Fruit fly (Drosophila melanogaster): ENCODE measurements around the gene fw.

The fw gene

DNA sequence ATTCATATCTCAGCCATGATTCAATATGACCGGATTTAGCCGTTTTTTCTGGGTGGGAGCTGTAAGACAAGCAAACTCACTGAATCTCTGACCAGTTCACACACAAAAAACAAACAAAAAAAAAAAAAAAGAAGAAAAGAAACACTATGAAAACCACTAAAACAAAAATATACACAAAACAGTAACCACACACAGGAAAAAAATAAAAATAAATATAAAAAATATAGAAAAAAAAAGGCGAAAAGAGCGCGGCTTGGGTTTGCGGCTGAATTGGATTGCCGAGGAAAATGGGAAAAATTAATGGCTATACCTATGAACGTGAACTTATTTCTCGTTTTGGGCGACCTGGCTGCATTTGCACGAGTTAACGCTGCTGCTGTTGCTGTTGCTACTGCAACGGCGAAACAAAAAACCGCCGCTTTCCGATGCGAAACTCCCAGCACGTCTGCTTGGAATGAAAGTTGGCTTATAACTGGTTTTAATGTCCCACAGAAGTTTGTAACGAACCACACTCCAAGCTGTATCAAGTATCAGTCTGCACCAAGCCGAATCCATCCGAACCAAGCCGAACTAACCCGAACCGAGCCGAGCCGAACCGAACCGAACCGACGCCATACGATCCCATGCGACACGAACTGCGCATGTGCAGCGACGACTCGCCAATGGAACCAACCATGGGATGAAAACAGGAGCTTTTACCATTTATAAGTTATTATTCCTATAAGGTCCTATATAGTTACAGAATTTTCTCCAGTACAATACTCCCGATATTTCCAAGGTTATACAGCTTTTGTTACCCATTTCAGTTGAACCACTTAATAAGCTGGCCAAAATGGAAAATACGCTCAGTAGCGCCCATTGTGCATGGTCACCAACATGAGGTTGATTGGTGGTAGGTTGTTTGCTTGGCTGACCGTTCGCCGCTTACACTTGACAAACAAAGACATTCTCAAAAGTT, at the start of gene fw:
TSS of gene fw (minus strand) at position 478 of the 958 bp plus-strand sequence.
- TF ChIP-seq noc (tag; optimal IDR thresholded peaks at IDR 0.05): peak; percentile 42

DNA sequence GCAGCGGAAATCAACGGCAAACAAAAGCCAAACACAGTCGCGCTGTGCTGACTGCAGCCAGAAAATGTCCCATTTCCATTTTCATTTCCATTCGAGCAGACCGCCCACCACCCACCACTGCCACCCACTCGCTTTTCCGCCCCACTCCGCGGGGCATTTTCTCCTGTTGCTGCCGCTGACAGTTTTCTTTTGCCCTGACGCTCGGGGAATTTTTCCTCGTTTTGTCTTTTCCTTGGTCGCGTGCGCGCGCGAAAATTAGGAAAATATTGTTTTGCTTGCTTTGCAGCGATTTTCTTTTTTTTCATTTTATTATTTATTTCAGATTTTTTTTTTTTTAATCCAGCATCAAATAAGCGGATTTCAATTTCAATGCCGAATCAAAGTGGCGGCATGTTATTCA, 46.6 kb upstream of the fw start:
- TF ChIP-seq noc (tag; optimal IDR thresholded peaks at IDR 0.05): no peak

DNA sequence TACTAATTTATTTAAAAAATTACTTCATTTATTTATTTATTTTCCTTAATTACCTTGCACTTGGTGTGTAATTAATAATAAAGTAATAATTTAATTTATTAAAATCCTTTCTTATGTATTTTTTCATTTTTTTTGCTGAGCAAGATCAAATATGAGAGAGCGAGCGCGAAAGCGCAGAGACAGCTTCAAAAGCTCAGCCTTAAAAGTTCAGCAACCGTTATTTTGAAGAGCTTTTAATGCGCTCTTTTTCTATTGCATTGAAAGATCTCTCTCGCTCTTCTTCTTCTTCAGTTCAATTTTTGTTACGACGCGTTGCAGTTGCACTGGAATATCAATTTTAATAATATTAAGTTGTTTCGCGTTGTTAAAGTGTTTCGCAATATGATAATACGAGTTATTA, 39.7 kb upstream of the fw start, which contains the start of gene Ten-a:
TSS of gene Ten-a (plus strand) at position 301 of the 400 bp plus-strand sequence.
- no peak for TF ChIP-seq noc (tag; optimal IDR thresholded peaks at IDR 0.05)

DNA sequence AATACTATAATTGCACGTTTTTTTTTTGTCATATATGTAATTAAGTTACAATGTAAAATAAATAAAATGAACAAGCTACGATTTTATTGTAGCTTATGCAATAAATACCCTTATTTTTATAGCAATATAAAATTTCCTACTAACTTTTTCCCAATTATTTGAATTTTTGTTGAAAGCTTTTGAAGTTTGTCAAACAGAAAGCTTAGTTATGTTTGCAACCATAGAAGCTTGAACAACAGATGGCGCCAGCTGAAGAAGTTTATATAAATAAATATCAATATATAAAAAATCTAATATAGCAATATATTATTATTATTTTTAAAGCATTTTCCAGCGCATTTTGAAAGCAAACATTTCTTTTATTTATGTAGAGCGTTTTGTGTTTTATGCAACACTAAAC, 31.5 kb upstream of the fw start:
- no peak for TF ChIP-seq noc (tag; optimal IDR thresholded peaks at IDR 0.05)

DNA sequence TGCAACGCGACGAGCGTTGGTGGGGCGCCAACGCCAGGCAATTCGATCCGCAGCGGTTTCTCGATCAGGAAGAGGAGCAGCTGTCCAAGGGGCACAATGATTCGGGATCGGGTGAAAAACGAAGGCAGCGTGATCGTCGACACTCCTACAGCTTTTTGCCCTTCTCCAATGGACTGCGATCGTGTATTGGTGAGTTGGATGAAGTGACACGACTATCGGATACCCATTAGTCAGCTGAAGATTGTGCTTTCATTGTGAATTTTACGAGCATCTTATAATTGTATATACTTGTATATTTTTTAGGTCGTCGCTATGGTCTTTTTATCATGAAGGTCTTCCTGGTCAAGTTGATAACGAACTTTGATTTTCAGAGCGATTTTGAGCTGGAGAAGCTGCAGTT, 31.0 kb upstream of the fw start:
- TF ChIP-seq noc (tag; optimal IDR thresholded peaks at IDR 0.05): no peak

DNA sequence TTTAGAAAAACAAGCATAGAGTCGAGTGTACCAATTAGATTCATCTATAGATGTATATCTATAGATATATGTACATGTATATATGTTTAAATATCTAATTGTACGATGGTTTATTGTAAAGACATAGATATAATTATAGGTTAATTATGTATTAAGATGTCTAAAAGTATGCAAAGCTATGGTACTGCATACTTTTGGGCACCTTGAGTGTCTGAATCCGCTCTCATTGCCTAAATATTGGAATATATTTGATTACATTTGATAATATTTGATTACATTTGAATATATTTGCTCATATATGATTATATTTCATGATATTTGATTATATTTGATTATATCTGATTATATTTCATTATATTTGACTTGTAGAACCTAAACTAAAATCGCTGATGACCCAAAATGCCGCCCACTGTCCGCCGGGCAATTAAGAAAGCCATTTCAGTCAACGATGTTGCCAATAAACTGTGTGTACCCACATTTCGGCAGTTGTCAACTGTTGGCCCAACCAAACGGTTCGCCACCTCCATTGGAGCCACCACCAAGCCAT, 28.5 kb upstream of the fw start, which contains the start of gene Cyp318a1:
TSS of gene Cyp318a1 (plus strand) at position 497 of the 547 bp plus-strand sequence.
- no peak for TF ChIP-seq noc (tag; optimal IDR thresholded peaks at IDR 0.05)

DNA sequence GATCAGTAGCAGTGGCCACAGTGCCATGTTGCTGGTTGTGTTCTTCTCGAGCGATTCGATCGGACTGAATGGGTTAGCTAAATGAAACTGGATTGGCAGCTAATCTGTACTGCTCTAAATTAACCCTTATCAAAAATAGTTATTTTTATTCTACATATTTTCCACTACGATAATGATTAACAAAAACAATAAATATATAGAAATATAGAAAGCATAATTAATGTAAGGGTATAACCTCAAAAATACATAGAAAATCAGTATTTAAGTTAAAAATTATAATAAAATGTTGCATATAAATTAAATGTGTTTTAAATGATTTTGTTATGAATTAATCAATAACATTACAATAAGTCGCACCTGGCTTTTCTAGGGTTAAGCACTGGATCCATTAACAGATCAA, 27.7 kb upstream of the fw start, which contains the start of gene Cyp311a1:
TSS of gene Cyp311a1 (minus strand) at position 66 of the 400 bp plus-strand sequence.
- no peak for TF ChIP-seq noc (tag; optimal IDR thresholded peaks at IDR 0.05)

DNA sequence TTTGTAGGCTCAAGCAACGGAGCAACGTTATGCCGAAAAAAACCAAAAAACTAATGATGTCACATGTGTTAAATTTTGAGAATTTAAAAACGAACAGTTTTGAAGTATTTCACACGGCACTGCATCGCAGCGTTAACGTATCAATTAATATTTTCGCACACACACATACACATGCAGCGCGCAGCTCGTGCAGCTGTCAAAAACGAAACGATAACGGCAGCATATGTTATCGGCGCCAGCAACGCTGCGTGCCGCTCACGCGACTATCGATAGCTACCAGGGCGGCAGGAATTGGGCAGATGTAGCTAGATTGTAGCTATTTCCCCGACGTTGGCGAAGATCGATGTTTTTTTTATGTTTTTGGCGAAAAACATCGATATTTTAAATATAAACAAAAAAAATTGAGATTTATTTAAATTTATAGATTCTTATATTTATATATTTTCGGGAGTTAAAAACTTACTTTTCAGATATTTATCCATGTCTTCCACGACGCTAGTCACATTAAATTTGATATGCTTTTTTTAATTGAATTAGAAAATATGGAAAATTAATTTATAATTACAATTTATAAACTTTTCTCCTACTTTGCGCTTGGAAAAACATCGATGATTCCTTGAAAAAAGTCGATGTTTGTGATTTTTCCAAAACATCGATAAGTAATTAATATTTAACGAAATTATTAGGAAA, 25.3 kb upstream of the fw start, which contains the start of gene Usp7:
TSS of gene Usp7 (minus strand) at position 208 of the 690 bp plus-strand sequence.
- no peak for TF ChIP-seq noc (tag; optimal IDR thresholded peaks at IDR 0.05)

DNA sequence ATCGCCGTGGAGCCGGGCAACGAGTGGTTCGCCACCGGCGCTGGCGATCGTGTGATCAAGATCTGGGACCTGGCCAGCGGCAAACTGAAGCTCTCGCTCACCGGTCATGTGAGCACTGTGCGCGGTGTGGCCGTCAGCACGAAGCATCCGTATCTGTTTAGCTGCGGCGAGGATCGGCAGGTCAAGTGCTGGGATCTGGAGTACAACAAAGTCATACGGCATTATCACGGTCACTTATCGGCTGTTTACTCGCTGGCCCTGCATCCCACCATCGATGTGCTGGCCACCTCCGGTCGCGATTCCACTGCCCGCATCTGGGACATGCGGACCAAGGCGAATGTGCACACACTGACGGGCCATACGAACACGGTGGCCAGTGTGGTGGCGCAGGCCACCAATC, 18.0 kb upstream of the fw start:
- TF ChIP-seq noc (tag; optimal IDR thresholded peaks at IDR 0.05): no peak

DNA sequence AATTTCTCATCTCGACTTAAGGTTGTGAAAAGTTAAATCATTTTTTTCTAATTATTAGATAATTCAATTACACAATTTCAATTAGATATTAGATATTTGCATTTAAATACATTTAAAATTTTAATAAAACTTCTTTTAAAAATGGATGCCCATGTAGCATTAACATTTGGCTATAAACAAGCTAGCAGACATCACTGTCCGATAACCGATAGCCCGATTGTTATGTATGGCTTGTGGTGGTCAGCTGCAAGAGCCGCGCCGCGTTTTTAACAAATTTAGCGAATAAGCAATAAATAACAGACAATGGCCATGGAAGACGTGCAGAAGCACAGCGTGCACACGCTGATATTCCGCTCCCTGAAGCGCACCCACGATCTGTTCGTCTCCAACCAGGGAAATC, 17.1 kb upstream of the fw start, which contains the start of gene Tango4:
TSS of gene Tango4 (plus strand) at position 212 of the 400 bp plus-strand sequence.
- TF ChIP-seq noc (tag; optimal IDR thresholded peaks at IDR 0.05): no peak

DNA sequence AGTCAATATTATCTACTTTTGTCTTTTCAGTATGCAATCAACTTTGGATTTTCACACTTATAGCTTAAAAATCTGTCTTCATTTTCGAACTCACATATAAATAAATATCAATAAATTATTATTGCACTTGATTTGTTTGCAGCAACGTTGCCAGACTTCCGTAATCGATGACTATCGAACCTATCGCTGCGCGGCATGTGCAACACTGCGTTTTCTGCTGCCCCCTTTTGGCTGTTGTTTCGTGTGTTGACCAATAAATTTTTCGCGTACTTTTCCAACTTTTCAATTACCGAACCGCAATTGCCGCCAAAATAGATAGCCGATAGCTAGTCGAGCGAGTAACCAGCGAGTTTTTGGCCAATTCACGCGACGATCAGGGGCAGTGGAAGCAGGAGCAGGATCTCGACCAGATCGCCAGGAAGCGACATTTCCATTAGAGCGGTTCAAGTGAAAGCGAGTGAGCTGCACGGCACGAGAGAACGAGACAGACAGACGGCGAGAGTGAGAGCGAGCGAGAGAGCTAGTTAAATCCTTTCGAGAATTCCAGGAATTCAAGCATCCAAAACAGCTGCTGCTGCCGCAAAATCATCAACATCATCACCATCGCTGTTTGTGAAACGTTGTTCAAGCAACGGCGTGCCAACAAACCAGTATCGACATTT, 14.9 kb upstream of the fw start, which contains the start of gene Lsm12a:
TSS of gene Lsm12a (plus strand) at position 201 of the 662 bp plus-strand sequence.
- no peak for TF ChIP-seq noc (tag; optimal IDR thresholded peaks at IDR 0.05)

DNA sequence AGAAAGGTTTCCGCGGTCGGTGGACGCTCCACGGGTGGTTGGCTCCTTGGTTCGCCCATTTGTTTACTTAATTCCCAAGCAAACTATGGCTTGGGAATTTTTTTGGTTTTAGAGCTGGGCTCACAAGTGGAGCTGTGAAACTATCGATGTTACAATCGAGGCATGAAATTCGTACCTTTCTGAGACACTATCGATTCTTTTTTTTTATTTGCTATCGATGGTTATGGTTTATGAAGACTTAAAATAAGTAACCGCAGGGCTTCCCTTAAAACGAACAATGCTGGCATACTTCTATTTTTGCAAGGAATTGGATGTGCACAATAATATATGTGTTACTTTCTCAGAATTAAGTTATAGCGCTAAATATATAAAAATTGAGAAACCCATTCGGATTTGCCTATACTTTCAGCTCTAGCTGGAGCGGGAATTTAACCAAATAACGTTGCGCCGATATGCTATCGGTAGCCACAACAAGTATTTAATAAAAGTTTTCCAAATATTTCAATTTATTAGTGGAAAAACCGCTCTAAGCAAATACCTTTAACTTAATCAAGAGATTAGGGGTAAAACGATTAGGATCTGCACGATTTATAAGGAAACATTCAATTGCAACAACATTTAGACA, 14.2 kb upstream of the fw start, which contains the start of gene Chrac-16:
TSS of gene Chrac-16 (minus strand) at position 147 of the 625 bp plus-strand sequence.
- TF ChIP-seq noc (tag; optimal IDR thresholded peaks at IDR 0.05): no peak

DNA sequence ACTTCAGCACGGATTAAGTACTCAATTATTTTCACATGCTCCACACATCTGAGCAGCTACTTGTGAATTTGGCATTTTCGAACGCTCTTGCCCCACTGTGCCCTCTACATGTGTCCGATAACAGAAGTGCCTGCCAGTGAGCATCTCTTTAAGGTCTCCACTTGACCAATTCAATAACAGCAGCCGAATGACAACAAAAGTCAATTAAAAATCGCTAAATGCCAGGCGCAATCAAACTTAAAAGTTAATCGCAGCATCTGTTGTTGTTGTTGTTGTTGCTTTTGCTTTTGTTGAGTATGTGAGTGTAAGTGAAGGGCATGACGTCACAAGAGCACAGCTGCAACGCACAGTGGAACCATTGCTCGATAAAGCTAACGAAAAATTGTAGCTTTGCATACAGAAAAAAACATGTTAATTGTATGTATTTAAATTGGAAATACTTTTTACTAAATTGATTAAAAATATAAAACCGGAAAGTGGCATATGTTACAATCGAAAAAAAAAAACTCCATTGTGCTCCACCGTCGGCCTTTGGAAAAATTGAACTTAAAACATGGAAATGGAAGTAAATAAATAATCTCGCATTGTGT, 11.2 kb upstream of the fw start:
- TF ChIP-seq noc (tag; optimal IDR thresholded peaks at IDR 0.05): no peak

DNA sequence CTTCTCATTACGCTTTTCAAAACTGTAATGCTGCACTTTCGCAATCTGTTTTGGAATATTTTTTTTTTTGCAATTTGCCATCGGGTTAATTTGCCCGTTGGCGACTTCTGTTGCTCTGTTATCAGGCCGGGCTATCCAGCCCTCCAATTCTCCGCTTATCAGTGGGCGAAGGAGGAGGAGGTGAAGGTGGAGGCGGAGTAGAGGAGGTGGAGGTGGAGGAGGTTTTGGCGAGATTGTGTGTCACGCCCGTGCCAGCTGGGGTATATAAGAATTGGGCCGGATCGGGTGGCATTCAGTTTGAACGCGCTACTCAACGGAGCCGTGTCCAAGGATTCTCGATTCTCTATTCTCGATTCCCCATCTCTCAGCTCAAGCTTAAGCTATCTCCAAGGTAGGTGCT, 10.4 kb upstream of the fw start:
- no peak for TF ChIP-seq noc (tag; optimal IDR thresholded peaks at IDR 0.05)

DNA sequence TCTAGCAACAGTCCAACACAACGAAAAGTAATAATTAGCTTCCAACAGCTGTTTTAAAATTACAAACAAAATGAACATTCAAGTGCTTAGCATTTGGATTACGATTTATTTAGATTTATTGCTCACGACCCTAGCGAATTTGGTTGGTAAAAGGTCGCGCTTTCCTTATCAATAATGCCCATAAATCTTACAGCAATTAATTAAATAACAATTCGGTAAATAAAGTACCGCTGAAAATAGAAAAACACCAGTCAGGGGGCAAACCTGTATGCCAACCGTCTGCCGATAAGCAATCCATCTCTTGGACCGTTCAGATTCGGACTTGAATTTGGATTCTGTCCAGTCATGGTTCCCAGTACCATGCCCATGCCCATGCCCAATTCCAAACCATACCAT, 9.4 kb upstream of the fw start:
- peak; percentile 60 for TF ChIP-seq noc (tag; optimal IDR thresholded peaks at IDR 0.05)

Data from whole organism, larva.